Fruit fly (Drosophila melanogaster): ENCODE measurements around the gene mts.
A peak's percentile ranks its signal among the peaks of the same experiment; 100 is the strongest.

Gene mts

DNA sequence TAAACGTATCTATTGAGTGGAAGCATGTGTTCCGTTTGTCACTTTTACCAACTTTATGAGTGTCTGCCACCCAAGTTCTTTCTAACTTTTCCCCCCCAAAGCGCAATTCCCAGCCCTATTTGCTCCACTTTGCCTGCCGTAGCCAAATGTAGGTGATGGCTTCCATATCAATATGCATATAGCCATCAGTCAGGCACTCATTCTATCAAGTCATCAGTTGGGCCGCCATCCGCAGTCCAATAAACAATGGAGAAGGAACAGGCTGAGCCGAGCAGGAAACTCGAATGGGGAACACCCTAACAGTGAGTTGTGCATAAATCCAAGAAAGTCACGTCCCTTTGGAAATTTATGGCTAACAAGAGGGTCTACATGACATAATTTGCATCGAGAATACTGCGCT, 19.9 kb upstream of the mts start:
- no peak for TF ChIP-seq CG17801 (GFP tag; optimal IDR thresholded peaks at IDR 0.05; ENCODE audit: partially characterized antibody)

- no peak for TF ChIP-seq CG17801 (GFP tag; optimal IDR thresholded peaks at IDR 0.05; ENCODE audit: partially characterized antibody)
Observed at dm6 chr2L:7808886-7809698, 18.4 kb upstream of the mts start.

dm6 chr2L:7809699-7810088, 17.8 kb upstream of the mts start:
- TF ChIP-seq CG17801 (GFP tag; optimal IDR thresholded peaks at IDR 0.05; ENCODE audit: partially characterized antibody) = no peak

- TF ChIP-seq CG17801 (GFP tag; optimal IDR thresholded peaks at IDR 0.05; ENCODE audit: partially characterized antibody) = peak; percentile 59
Observed at dm6 chr2L:7810519-7810918, 16.9 kb upstream of the mts start, which contains the start of gene Cdc14. TSS of gene Cdc14 (minus strand) at chr2L:7810703.

- TF ChIP-seq CG17801 (GFP tag; optimal IDR thresholded peaks at IDR 0.05; ENCODE audit: partially characterized antibody) = no peak
Observed at dm6 chr2L:7811249-7812002, 16.0 kb upstream of the mts start, which contains the start of gene LanB1. TSS of gene LanB1 (plus strand) at chr2L:7811438.

dm6 chr2L:7812555-7813339, 14.7 kb upstream of the mts start:
- no peak for TF ChIP-seq CG17801 (GFP tag; optimal IDR thresholded peaks at IDR 0.05; ENCODE audit: partially characterized antibody)

DNA sequence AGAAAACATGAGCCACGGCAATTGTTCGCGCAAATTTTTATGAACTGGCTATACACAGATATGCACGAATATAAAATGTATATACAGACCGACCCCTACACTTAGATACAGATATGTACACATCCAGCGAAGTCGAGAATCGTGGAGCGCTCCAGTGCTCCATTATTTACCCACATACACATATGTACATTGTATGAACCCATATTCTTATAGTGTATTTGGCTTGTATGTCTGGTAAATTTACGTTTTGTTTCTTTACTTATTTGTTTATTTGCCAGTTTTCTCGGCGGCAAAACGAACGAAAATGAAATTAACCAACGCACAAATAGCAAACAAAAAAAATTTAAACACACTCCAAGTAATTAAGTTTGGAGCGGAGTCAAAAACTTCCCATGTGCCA, 14.1 kb upstream of the mts start:
- TF ChIP-seq CG17801 (GFP tag; optimal IDR thresholded peaks at IDR 0.05; ENCODE audit: partially characterized antibody) = no peak

DNA sequence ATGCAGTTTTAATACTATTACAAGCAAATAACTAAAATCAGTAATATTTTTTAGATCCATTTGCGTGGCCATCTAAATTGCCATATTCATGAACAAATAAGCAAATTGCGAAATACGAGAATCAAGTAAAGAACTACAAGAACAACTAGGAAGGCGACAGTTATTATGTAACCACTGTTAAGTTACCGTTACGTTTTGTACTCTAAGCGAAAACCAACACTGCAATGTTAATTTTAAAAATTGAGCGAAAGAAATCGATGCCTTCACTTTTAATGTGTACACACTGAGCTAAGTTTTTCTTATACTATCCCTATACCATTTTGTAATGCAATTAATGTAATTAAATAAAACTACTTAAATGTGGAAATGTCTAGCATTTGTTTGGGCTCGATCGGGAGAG, 7.0 kb upstream of the mts start:
- no peak for TF ChIP-seq CG17801 (GFP tag; optimal IDR thresholded peaks at IDR 0.05; ENCODE audit: partially characterized antibody)

- TF ChIP-seq CG17801 (GFP tag; optimal IDR thresholded peaks at IDR 0.05; ENCODE audit: partially characterized antibody) = no peak
Observed at dm6 chr2L:7820851-7821250, 6.6 kb upstream of the mts start, which contains the start of gene CG7115. TSS of gene CG7115 (plus strand) at chr2L:7821151.

DNA sequence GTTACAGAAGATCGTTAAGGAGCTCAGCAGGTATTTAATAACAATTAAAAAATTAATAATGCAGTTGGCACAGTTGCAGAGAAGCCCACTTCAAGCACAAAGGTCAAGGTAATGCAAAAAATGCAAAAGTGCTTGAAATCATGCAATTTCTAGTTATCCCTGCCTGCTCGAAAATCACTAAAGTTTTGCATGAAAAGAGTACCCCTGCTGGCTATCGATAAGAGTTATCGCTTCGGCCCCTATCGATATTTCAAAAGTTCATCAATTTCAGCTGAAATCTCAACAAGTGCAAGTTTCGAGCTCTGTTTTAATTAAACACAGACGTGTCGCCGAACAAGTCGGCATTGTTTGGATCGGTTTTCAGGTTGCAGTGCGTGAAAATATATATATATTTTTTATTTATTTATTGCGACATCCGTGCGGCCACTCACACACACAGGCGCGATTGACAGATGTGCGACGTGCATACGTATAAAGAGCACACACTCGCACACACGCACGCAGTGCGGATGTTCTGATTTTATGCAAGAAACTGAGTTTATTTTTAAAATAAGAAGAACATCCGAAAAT, 6.1 kb upstream of the mts start:
- peak; percentile 21 for TF ChIP-seq CG17801 (GFP tag; optimal IDR thresholded peaks at IDR 0.05; ENCODE audit: partially characterized antibody)

DNA sequence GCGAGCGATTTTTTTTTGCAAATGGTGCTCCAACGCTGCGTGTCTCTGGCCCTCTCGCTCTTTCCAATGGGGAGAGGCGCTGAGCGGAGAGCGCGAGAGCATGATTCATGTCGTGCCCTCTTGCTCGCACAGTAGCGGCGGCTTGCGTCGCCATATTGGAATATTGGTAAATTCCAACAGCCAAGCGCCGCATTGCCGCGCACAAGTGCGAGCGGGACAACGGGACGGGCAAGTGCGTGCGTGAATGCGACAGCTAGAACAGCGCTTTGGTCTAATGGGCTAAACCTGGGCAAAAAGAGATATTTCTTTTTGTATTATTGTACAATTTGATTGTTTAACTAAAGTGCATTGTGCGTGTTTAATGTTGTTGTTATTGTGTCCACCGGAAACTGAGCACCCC, 781 bp downstream of the mts start:
- peak; percentile 9 for TF ChIP-seq CG17801 (GFP tag; optimal IDR thresholded peaks at IDR 0.05; ENCODE audit: partially characterized antibody)

DNA sequence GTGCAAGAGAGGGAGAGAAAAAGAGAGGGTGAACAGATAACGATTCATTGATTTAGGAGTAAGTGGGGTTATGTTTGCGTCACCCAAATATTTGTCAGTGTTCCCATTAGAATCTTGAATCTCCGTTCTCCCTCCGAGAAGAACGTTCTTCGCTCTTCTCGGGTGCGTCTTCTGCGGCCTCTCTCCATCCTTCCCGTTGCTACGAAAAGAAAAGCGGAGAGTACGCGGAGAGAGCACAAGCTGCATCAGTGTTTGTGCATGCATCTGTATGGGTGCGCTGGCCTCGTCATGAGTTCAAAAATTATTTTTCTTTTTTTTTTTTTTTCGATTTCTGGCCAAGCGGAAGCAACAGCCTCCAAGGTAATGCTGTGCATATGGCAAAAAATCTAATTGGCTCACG, 1.5 kb downstream of the mts start:
- TF ChIP-seq CG17801 (GFP tag; optimal IDR thresholded peaks at IDR 0.05; ENCODE audit: partially characterized antibody) = no peak

dm6 chr2L:7833238-7833637, 5.8 kb downstream of the mts start:
- TF ChIP-seq CG17801 (GFP tag; optimal IDR thresholded peaks at IDR 0.05; ENCODE audit: partially characterized antibody) = no peak

DNA sequence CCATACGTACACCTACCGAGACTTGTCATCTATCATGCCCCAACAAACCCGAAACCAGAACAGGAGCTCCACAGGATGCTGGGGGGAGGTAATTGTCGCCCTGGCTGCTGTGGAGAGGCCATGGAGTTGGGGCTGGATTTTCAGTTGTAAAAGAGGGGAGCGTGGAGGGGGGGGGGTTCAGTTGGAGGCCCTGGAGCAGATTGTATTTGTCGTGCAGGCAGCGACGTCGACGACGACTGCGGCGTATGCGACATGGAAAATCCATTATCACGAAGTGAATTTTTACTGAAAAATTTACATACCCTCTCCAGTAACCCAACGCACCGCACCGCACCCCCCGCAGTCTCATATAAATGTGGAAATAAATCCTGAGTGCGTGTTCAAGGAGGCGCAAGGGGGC, 6.2 kb downstream of the mts start:
- no peak for TF ChIP-seq CG17801 (GFP tag; optimal IDR thresholded peaks at IDR 0.05; ENCODE audit: partially characterized antibody)

dm6 chr2L:7838024-7838423, 10.6 kb downstream of the mts start:
- no peak for TF ChIP-seq CG17801 (GFP tag; optimal IDR thresholded peaks at IDR 0.05; ENCODE audit: partially characterized antibody)
